Worm (Caenorhabditis elegans): ENCODE data around the gene igdb-2.

ce11 chrIV:12522521-12522920, 54.1 kb downstream of the igdb-2 start, which contains the start of gene sru-13:
- TF ChIP-seq let-607 (tag; optimal IDR thresholded peaks at IDR 0.05): no peak
- TF ChIP-seq mcd-1 (GFP tag; IDR thresholded peaks at IDR 0.05): no peak
- no peak for TF ChIP-seq nhr-179 (tag; optimal IDR thresholded peaks at IDR 0.05)
- TF ChIP-seq ztf-26 (tag; optimal IDR thresholded peaks at IDR 0.05): no peak
- TF ChIP-seq ceh-91 (GFP tag; IDR thresholded peaks at IDR 0.05): no peak
- no peak for TF ChIP-seq ceh-27 (GFP tag; optimal IDR thresholded peaks at IDR 0.05)
- no peak for TF ChIP-seq nfya-1 (tag; optimal IDR thresholded peaks at IDR 0.05; ENCODE audit: borderline replicate concordance, insufficient read depth)
- no peak for TF ChIP-seq mes-4 (tag; optimal IDR thresholded peaks at IDR 0.05)
- TF ChIP-seq snpc-1.1 (tag; optimal IDR thresholded peaks at IDR 0.05; ENCODE audit: insufficient read depth): no peak
- TF ChIP-seq dpl-1 (GFP tag; optimal IDR thresholded peaks at IDR 0.05): no peak
- TF ChIP-seq hmg-20 (GFP tag; IDR thresholded peaks at IDR 0.05): no peak
